Worm (Caenorhabditis elegans): ENCODE measurements around the gene F19H8.2.

ce11 chrII:14645290-14645689 lies 39.6 kb upstream of the F19H8.2 start:
- TF ChIP-seq him-1 (tag; optimal IDR thresholded peaks at IDR 0.05) (no peak), W03F9.2 (tag; optimal IDR thresholded peaks at IDR 0.05) (no peak), dao-5 (tag; optimal IDR thresholded peaks at IDR 0.05) (no peak)
